Fruit fly (Drosophila melanogaster): ENCODE results near the gene CG3777.

DNA sequence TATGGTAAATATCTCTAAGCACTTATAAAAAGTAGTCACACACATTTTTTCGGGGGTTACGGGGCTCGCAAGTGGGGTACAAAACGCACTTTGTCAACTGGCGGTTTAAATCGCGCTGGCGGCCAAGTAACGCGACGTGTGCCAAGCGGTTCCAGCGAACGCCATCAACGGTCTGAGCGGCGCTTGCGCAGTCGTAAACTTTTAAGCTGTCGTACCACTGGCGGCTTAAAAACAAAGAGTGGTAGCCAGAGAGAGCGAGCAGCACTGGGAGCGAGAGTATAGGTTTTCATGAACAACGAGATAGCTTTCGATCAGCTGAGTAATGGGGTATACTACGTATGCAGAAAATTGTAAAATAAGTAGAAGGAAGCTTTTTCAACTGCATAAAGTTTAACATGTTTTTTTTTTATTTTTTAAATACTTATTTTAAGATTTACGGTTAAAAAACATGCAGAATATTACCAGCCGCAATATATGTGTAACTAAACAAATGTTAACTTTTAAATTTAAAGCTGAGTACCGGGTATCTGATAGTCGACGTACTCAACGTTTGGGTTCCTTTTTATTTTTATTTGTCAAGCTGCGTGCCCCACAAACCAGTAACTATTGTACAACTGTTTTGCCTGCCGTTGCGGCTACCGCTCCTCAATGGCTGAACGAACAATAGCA lies 55.3 kb downstream of the CG3777 start:
- TF ChIP-seq h (optimal IDR thresholded peaks at IDR 0.05): no peak
- TF ChIP-seq psq (optimal IDR thresholded peaks at IDR 0.05): no peak
- no peak for TF ChIP-seq ttk (optimal IDR thresholded peaks at IDR 0.05)
- no peak for TF ChIP-seq Myc (optimal IDR thresholded peaks at IDR 0.05)
